Fruit fly (Drosophila melanogaster) whole organism, wandering third instar larva: ENCODE results near the gene CG31418.

Experiments
- Abd-B ChIP-seq: fragments of >200 bp; optimal IDR thresholded peaks from 2 replicates; lab custom pipeline; 2017; ENCODE audit warnings: missing biosample characterization, missing genetic modification characterization
- CG32264 ChIP-seq: fragments of 200-800 bp; sonication (Bioruptor generic); optimal IDR thresholded peaks from 2 replicates; lab custom pipeline; 2016; ENCODE audit warnings: missing biosample characterization, missing genetic modification characterization
- CG9705 ChIP-seq: fragments of 200-800 bp; sonication (Bioruptor generic); optimal IDR thresholded peaks from 2 replicates; lab custom pipeline; 2018; ENCODE audit warnings: missing biosample characterization, mild to moderate bottlenecking, missing genetic modification characterization
- CrebA ChIP-seq: fragments of 200-800 bp; sonication (Bioruptor generic); optimal IDR thresholded peaks from 2 replicates; lab custom pipeline; 2016; ENCODE audit warnings: missing biosample characterization, mild to moderate bottlenecking, missing genetic modification characterization, borderline replicate concordance
- Dif ChIP-seq: fragments of 200-275, 200-300 bp; sonication (Bioruptor generic); optimal IDR thresholded peaks from 2 replicates; lab custom pipeline; 2018; ENCODE audit warnings: missing biosample characterization, missing genetic modification characterization; ENCODE audit not compliant: partially characterized antibody
- GATAd ChIP-seq: sonication (Bioruptor generic); optimal IDR thresholded peaks from 2 replicates; lab custom pipeline; 2016; ENCODE audit warnings: missing biosample characterization, missing genetic modification characterization
- HLH106 ChIP-seq: fragments of 200-800 bp; optimal IDR thresholded peaks from 3 replicates; lab custom pipeline; 2019; ENCODE audit warnings: missing biosample characterization, mild to moderate bottlenecking, missing genetic modification characterization, moderate library complexity
- Hnf4 ChIP-seq: fragments of 200-800 bp; sonication (Bioruptor generic); optimal IDR thresholded peaks from 2 replicates; lab custom pipeline; 2016; ENCODE audit warnings: missing biosample characterization, mild to moderate bottlenecking, missing genetic modification characterization
- Hr78 ChIP-seq: fragments of >200 bp; optimal IDR thresholded peaks from 2 replicates; lab custom pipeline; 2017; ENCODE audit warnings: missing biosample characterization, missing genetic modification characterization
- Hr83 ChIP-seq: fragments of 200-300 bp; sonication (Bioruptor generic); optimal IDR thresholded peaks from 2 replicates; lab custom pipeline; 2016; ENCODE audit warnings: missing biosample characterization, mild to moderate bottlenecking, missing genetic modification characterization, moderate library complexity; ENCODE audit not compliant: poor library complexity, severe bottlenecking
- Mio ChIP-seq: sonication (Bioruptor generic); optimal IDR thresholded peaks from 2 replicates; lab custom pipeline; 2016; ENCODE audit warnings: missing biosample characterization, missing genetic modification characterization
- Myc ChIP-seq: fragments of >200 bp; optimal IDR thresholded peaks from 2 replicates; lab custom pipeline; 2017
- N ChIP-seq: fragments of >200 bp; optimal IDR thresholded peaks from 2 replicates; lab custom pipeline; 2018; ENCODE audit warnings: missing biosample characterization, missing external identifiers, missing genetic modification characterization
- OdsH ChIP-seq: fragments of 200-800 bp; sonication (Bioruptor generic); optimal IDR thresholded peaks from 2 replicates; lab custom pipeline; 2016; ENCODE audit warnings: missing biosample characterization, mild to moderate bottlenecking, missing genetic modification characterization
- Rel ChIP-seq, 2 experiments: fragments of 200-800 bp; sonication (Bioruptor generic) in 1 of 2; optimal IDR thresholded peaks; 2 replicates in 1 of 2; 3 replicates in 1 of 2; lab custom pipeline; 2016 to 2019; ENCODE audit warnings: mild to moderate bottlenecking in 2 of 2, missing biosample characterization in 2 of 2, missing genetic modification characterization in 2 of 2, moderate library complexity in 1 of 2
- Sp1 ChIP-seq: fragments of 200-800 bp; sonication (Bioruptor generic); optimal IDR thresholded peaks from 3 replicates; lab custom pipeline; 2019; ENCODE audit warnings: missing biosample characterization, mild to moderate bottlenecking, missing genetic modification characterization, moderate library complexity
- Vsx2 ChIP-seq: fragments of 200-300, 225-300 bp; sonication (Bioruptor generic); optimal IDR thresholded peaks from 2 replicates; lab custom pipeline; 2018; ENCODE audit warnings: missing biosample characterization, missing genetic modification characterization; ENCODE audit not compliant: partially characterized antibody
- br ChIP-seq: fragments of 200-800 bp; sonication (Bioruptor generic); optimal IDR thresholded peaks from 2 replicates; lab custom pipeline; 2016; ENCODE audit warnings: missing biosample characterization, missing genetic modification characterization
- brk ChIP-seq: fragments of 200-800 bp; sonication (Bioruptor generic); optimal IDR thresholded peaks from 2 replicates; lab custom pipeline; 2016; ENCODE audit warnings: missing biosample characterization, mild to moderate bottlenecking, missing genetic modification characterization
- dl ChIP-seq, 2 experiments: fragments of 175-275, 200-275 bp in 1 of 2; fragments of 200-275 bp in 1 of 2; sonication (Bioruptor generic); optimal IDR thresholded peaks; lab custom pipeline; 2018; ENCODE audit warnings: mild to moderate bottlenecking in 2 of 2, missing biosample characterization in 2 of 2, missing genetic modification characterization in 2 of 2, moderate library complexity in 2 of 2; ENCODE audit not compliant: partially characterized antibody in 2 of 2, insufficient read depth in 1 of 2
- dmrt93B ChIP-seq: fragments of 200-800 bp; sonication (Bioruptor generic); optimal IDR thresholded peaks from 2 replicates; lab custom pipeline; 2018; ENCODE audit warnings: missing biosample characterization, mild to moderate bottlenecking, missing genetic modification characterization
- ey ChIP-seq: fragments of 200-800 bp; sonication (Bioruptor generic); optimal IDR thresholded peaks from 2 replicates; lab custom pipeline; 2016; ENCODE audit warnings: missing biosample characterization, missing genetic modification characterization
- foxo ChIP-seq, 2 experiments: fragments of 200-800 bp; sonication (Bioruptor generic); optimal IDR thresholded peaks; 2 replicates in 1 of 2; 3 replicates in 1 of 2; lab custom pipeline; 2016 to 2017; ENCODE audit warnings: missing biosample characterization in 2 of 2, missing genetic modification characterization in 2 of 2
- fru ChIP-seq: fragments of 200-800 bp; sonication (Bioruptor generic); optimal IDR thresholded peaks from 3 replicates; lab custom pipeline; 2016; ENCODE audit warnings: missing biosample characterization, mild to moderate bottlenecking, missing genetic modification characterization
- h ChIP-seq: fragments of 200-800 bp; sonication (Bioruptor generic); optimal IDR thresholded peaks from 3 replicates; lab custom pipeline; 2016; ENCODE audit warnings: missing biosample characterization, mild to moderate bottlenecking, missing genetic modification characterization
- jim ChIP-seq: fragments of 175-275, 200-325 bp; sonication (Bioruptor generic); optimal IDR thresholded peaks from 2 replicates; lab custom pipeline; 2016; ENCODE audit warnings: missing biosample characterization, mild to moderate bottlenecking, missing genetic modification characterization
- lola ChIP-seq: fragments of >200 bp; optimal IDR thresholded peaks from 2 replicates; lab custom pipeline; 2017; ENCODE audit warnings: missing biosample characterization, missing genetic modification characterization
- pan ChIP-seq: fragments of >200 bp; optimal IDR thresholded peaks from 2 replicates; lab custom pipeline; 2017
- psq ChIP-seq: fragments of 200-800 bp; sonication (Bioruptor generic); optimal IDR thresholded peaks from 3 replicates; lab custom pipeline; 2017; ENCODE audit warnings: missing biosample characterization, mild to moderate bottlenecking, missing genetic modification characterization, moderate library complexity
- rgr ChIP-seq: fragments of 200-800 bp; sonication (Bioruptor generic); optimal IDR thresholded peaks from 3 replicates; lab custom pipeline; 2016; ENCODE audit warnings: missing biosample characterization, mild to moderate bottlenecking, missing genetic modification characterization
- sv ChIP-seq: fragments of 200-800 bp; sonication (Bioruptor generic); optimal IDR thresholded peaks from 3 replicates; lab custom pipeline; 2016; ENCODE audit warnings: missing biosample characterization, missing genetic modification characterization
- tai ChIP-seq: sonication (Bioruptor generic); optimal IDR thresholded peaks from 2 replicates; lab custom pipeline; 2016; ENCODE audit warnings: missing biosample characterization, missing genetic modification characterization
- usp ChIP-seq: fragments of >200 bp; optimal IDR thresholded peaks from 2 replicates; lab custom pipeline; 2017; ENCODE audit warnings: missing biosample characterization, missing genetic modification characterization
- woc ChIP-seq: sonication (Bioruptor generic); optimal IDR thresholded peaks from 2 replicates; lab custom pipeline; 2016; ENCODE audit warnings: missing biosample characterization, mild to moderate bottlenecking, missing genetic modification characterization

The CG31418 gene

DNA sequence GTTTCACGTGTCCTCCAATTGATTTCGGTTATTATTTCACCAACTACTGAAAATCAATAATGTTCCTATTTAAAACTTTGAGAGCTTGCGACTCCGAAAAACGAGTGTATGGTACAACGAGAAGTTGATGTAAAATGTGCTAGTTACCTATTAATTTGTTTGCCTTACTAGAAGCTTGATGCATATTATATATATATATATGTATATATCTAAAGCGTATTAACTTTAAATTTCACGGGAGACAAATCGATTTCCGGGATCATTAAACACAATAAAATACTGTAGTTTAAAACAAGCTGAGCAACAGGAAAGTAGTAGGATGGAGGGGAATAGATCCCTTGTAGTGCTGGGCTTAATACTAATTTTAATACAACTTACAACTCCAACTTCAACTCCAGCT lies at the start of gene CG31418:
Gene CG31418 (plus strand): TSS at position 301 of the 400 bp plus-strand sequence.
- TF ChIP-seq sv (GFP tag; lab: Kevin White, UChicago) (no peak), ey (GFP tag; lab: Kevin White, UChicago) (no peak), br (no peak), jim (no peak), CG9705 (no peak), foxo (GFP tag; optimal IDR thresholded peaks at IDR 0.05; lab: Kevin White, UChicago) (no peak), psq (GFP tag; lab: Kevin White, UChicago) (no peak), rgr (GFP tag; lab: Kevin White, UChicago) (no peak), N (GFP tag; lab: Kevin White, UChicago) (no peak), HLH106 (tag; lab: Kevin White, UChicago) (no peak), dmrt93B (no peak), GATAd (GFP tag; lab: Kevin White, UChicago) (no peak), Vsx2 (GFP tag; lab: Kevin White, UChicago) (no peak), dl (GFP tag; optimal IDR thresholded peaks at IDR 0.05; lab: Kevin White, UChicago; ENCODE audit: insufficient read depth in 1 of 2, partially characterized antibody in 2 of 2) (no peak), CG32264 (GFP tag; lab: Kevin White, UChicago) (no peak), Myc (lab: Kevin White, UChicago) (no peak), Abd-B (GFP tag; lab: Kevin White, UChicago) (no peak)

DNA sequence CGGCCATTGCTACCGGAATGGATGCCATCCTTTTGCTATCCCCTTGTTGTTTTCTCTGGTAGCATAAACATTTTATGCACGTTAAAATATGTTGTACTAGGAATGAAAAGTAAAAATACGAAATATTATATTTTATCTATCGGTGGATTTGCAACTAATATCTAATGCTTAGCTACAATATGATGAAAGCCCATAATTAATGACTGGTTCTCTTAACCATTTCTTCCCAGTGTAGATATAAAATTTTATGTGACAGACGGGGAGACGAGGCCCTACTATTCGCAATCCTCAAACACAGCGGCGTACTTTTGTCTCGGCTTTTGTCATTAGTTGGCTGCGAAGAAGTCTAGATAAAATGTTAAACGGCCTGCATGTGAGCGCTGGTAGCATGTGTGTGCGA lies 46.7 kb upstream of the CG31418 start:
- TF ChIP-seq Hr83 (GFP tag; lab: Kevin White, UChicago): no peak
- no peak for TF ChIP-seq usp (GFP tag; lab: Kevin White, UChicago)
- TF ChIP-seq rgr (GFP tag; lab: Kevin White, UChicago): no peak
- no peak for TF ChIP-seq dmrt93B
- TF ChIP-seq CG9705: no peak
- TF ChIP-seq Abd-B (GFP tag; lab: Kevin White, UChicago): no peak
- no peak for TF ChIP-seq Mio (GFP tag; lab: Kevin White, UChicago)
- no peak for TF ChIP-seq GATAd (GFP tag; lab: Kevin White, UChicago)
- no peak for TF ChIP-seq sv (GFP tag; lab: Kevin White, UChicago)
- TF ChIP-seq Dif (GFP tag; lab: Kevin White, UChicago): no peak
- no peak for TF ChIP-seq br
- TF ChIP-seq CrebA (GFP tag; lab: Kevin White, UChicago): no peak
- no peak for TF ChIP-seq Sp1
- no peak for TF ChIP-seq jim
- no peak for TF ChIP-seq ey (GFP tag; lab: Kevin White, UChicago)
- no peak for TF ChIP-seq fru (GFP tag; lab: Kevin White, UChicago)

DNA sequence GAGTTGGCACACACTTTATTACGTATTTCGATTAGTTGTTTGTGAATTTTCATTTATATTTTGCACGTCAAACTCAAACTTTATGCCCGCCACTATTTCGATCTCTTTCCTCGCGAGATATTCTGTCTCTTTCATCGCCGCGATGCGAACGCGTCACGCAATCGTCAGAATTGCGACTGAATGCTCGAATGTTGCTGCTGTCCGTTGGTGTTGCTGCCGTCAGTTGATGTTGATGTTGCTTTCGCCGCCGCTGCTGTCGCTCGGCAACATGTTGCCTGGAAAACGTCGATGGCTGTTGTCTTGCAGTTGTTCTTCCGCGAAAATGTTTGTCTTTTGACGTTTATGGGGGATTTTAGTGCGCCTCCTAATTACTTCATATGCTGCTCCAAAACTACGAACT lies 35.9 kb upstream of the CG31418 start:
- no peak for TF ChIP-seq br
- no peak for TF ChIP-seq fru (GFP tag; lab: Kevin White, UChicago)
- TF ChIP-seq Dif (GFP tag; lab: Kevin White, UChicago): no peak
- TF ChIP-seq OdsH: no peak
- no peak for TF ChIP-seq Mio (GFP tag; lab: Kevin White, UChicago)
- no peak for TF ChIP-seq psq (GFP tag; lab: Kevin White, UChicago)
- no peak for TF ChIP-seq N (GFP tag; lab: Kevin White, UChicago)
- no peak for TF ChIP-seq Hr78 (GFP tag; lab: Kevin White, UChicago)
- TF ChIP-seq Rel (GFP tag; optimal IDR thresholded peaks at IDR 0.05; lab: Kevin White, UChicago): no peak
- TF ChIP-seq Rel (tag; optimal IDR thresholded peaks at IDR 0.05; lab: Kevin White, UChicago): no peak
- no peak for TF ChIP-seq Sp1
- no peak for TF ChIP-seq dmrt93B

DNA sequence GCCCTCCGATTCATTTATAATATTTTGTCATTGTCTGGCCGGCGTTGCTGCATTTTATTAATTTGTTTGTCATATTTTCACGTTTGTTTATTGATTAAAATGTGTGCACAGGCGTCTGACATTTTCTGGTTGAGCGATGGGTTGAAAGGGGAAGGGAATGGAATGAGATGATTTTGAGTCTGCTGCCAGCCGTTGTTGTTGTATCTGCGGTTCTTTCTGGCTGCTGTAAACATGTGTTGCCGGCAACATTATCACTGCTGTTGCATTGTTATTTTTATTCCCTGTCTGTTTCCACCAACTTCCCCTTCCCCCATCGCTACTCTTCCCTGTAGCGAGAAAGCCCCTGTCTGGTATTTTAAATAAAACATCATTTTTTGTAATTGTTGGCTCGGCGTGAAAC lies 34.4 kb upstream of the CG31418 start:
- TF ChIP-seq lola (GFP tag; lab: Kevin White, UChicago) (no peak), OdsH (no peak), N (GFP tag; lab: Kevin White, UChicago) (no peak), dmrt93B (no peak), Mio (GFP tag; lab: Kevin White, UChicago) (no peak)

DNA sequence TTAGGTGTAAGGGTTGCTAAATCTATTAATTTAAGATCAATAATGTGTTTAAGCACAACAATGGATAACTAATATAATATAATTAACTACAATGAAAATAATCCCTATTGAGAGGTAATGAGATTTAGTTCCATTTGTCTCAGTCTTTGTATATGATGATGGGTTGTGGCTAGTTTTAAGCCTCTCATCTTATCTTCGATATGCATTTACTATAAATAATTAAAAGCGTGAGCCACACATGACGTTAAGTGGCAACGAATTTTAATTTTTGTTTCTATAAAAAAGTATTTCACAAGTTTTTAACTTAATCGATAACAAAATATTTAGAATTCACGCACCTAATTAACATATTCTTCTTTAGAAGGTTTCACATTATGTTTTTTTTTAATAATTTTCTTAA lies 32.3 kb upstream of the CG31418 start:
- TF ChIP-seq foxo (GFP tag; optimal IDR thresholded peaks at IDR 0.05; lab: Kevin White, UChicago) (no peak), woc (GFP tag; lab: Kevin White, UChicago) (no peak), h (GFP tag; lab: Kevin White, UChicago) (no peak), Rel (GFP tag; optimal IDR thresholded peaks at IDR 0.05; lab: Kevin White, UChicago) (no peak), Rel (tag; optimal IDR thresholded peaks at IDR 0.05; lab: Kevin White, UChicago) (no peak), ey (GFP tag; lab: Kevin White, UChicago) (no peak), Vsx2 (GFP tag; lab: Kevin White, UChicago) (no peak), sv (GFP tag; lab: Kevin White, UChicago) (no peak), Sp1 (no peak), CG32264 (GFP tag; lab: Kevin White, UChicago) (no peak), lola (GFP tag; lab: Kevin White, UChicago) (no peak), Hnf4 (GFP tag; lab: Kevin White, UChicago) (no peak), N (GFP tag; lab: Kevin White, UChicago) (no peak), usp (GFP tag; lab: Kevin White, UChicago) (no peak), Hr83 (GFP tag; lab: Kevin White, UChicago) (no peak), psq (GFP tag; lab: Kevin White, UChicago) (no peak), HLH106 (tag; lab: Kevin White, UChicago) (no peak), tai (GFP tag; lab: Kevin White, UChicago) (no peak), brk (GFP tag; lab: Kevin White, UChicago) (no peak), pan (no peak)
